Worm (Caenorhabditis elegans) whole organism, L4 larva: ENCODE results near the gene mre-11.

Experiments
- F49E8.2 ChIP-seq: sonication (generic microtip); optimal IDR thresholded peaks from 2 replicates; lab custom pipeline; 2016; ENCODE audit warnings: missing compliant biosample characterization, mild to moderate bottlenecking, missing genetic modification characterization, borderline replicate concordance
- ZK546.5 ChIP-seq, 2 experiments: sonication (generic microtip); optimal IDR thresholded peaks; 2 replicates each; lab custom pipeline; 2017; ENCODE audit warnings: missing biosample characterization in 2 of 2, missing genetic modification characterization in 2 of 2
- ces-1 ChIP-seq: fragments of 150-350 bp; sonication (generic microtip); optimal IDR thresholded peaks from 4 replicates; lab custom pipeline; 2014; ENCODE audit warnings: missing biosample characterization, missing genetic modification reagents, missing genetic modification characterization
- daf-16 ChIP-seq, 3 experiments: sonication (generic microtip); optimal IDR thresholded peaks; 2 replicates each; lab custom pipeline; 2016 to 2017; ENCODE audit warnings: missing genetic modification characterization in 3 of 3, missing genetic modification reagents in 3 of 3, mild to moderate bottlenecking in 2 of 3, missing compliant biosample characterization in 2 of 3, missing biosample characterization in 1 of 3, moderate library complexity in 1 of 3
- egl-43 ChIP-seq: fragments of 200-800 bp; sonication (Bioruptor generic); IDR thresholded peaks from 2 replicates; pipeline ENCODE4 v1.3.6; 2022; ENCODE audit warnings: missing genetic modification reagents, missing genetic modification characterization, missing compliant biosample characterization
- lin-39 ChIP-seq: fragments of 150-350 bp; optimal IDR thresholded peaks from 2 replicates; lab custom pipeline; 2014; ENCODE audit warnings: missing biosample characterization, missing genetic modification reagents, missing genetic modification characterization
- mep-1 ChIP-seq: fragments of 150-350 bp; sonication (generic microtip); optimal IDR thresholded peaks from 3 replicates; lab custom pipeline; 2014; ENCODE audit warnings: missing biosample characterization, missing genetic modification characterization
- rbr-2 ChIP-seq: sonication (generic microtip); optimal IDR thresholded peaks from 2 replicates; lab custom pipeline; 2016; ENCODE audit warnings: missing genotype, missing genetic modification characterization, missing compliant biosample characterization
- snpc-4 ChIP-seq: fragments of 150-350 bp; optimal IDR thresholded peaks from 2 replicates; lab custom pipeline; 2014; ENCODE audit warnings: missing biosample characterization, missing genetic modification characterization
- unc-130 ChIP-seq: sonication (generic microtip); optimal IDR thresholded peaks from 2 replicates; lab custom pipeline; 2016; ENCODE audit warnings: missing genetic modification reagents, missing genetic modification characterization, missing compliant biosample characterization
- ztf-11 ChIP-seq: fragments of 150-350 bp; optimal IDR thresholded peaks from 2 replicates; lab custom pipeline; 2014; ENCODE audit warnings: missing biosample characterization, missing genetic modification characterization

- no peak for TF ChIP-seq ztf-11 (tag; lab: Kevin White, UChicago)
- no peak for TF ChIP-seq ces-1 (GFP tag; lab: Kevin White, UChicago)
- no peak for TF ChIP-seq mep-1 (tag; lab: Kevin White, UChicago)
- TF ChIP-seq egl-43 (GFP tag; lab: Robert Waterston, UW): no peak
- TF ChIP-seq rbr-2: no peak
- TF ChIP-seq lin-39: no peak
- no peak for TF ChIP-seq F49E8.2 (tag; lab: Kevin White, UChicago)
- TF ChIP-seq snpc-4 (tag; lab: Kevin White, UChicago): no peak
- TF ChIP-seq ZK546.5 (tag; optimal IDR thresholded peaks at IDR 0.05; lab: Kevin White, UChicago): no peak
- no peak for TF ChIP-seq unc-130 (GFP tag; lab: Kevin White, UChicago)
- no peak for TF ChIP-seq daf-16 (GFP tag; optimal IDR thresholded peaks at IDR 0.05; lab: Kevin White, UChicago)
- no peak for TF ChIP-seq daf-16 (tag; optimal IDR thresholded peaks at IDR 0.05; lab: Kevin White, UChicago)
Observed at ce11 chrV:10714630-10715029, 22.0 kb downstream of the mre-11 start.
